Worm (Caenorhabditis elegans): ENCODE results near the gene T08G5.15.

- no peak for TF ChIP-seq nhr-12 (tag; optimal IDR thresholded peaks at IDR 0.05)
- no peak for TF ChIP-seq nhr-237 (tag; optimal IDR thresholded peaks at IDR 0.05)
- no peak for TF ChIP-seq unc-55 (GFP tag; optimal IDR thresholded peaks at IDR 0.05)
- no peak for TF ChIP-seq lsy-2 (tag; optimal IDR thresholded peaks at IDR 0.05)
- TF ChIP-seq nhr-6 (tag; optimal IDR thresholded peaks at IDR 0.05), result no peak
- TF ChIP-seq unc-62 (GFP tag; optimal IDR thresholded peaks at IDR 0.05), result no peak
- TF ChIP-seq Y55F3AM.14 (GFP tag; optimal IDR thresholded peaks at IDR 0.05), result no peak
- TF ChIP-seq crh-2 (tag; optimal IDR thresholded peaks at IDR 0.05), result no peak
Measured at ce11 chrV:14067816-14068296, 44.9 kb upstream of the T08G5.15 start, which contains the start of gene D1086.17.
